Worm (Caenorhabditis elegans): ENCODE results near the gene Y111B2A.21.

DNA sequence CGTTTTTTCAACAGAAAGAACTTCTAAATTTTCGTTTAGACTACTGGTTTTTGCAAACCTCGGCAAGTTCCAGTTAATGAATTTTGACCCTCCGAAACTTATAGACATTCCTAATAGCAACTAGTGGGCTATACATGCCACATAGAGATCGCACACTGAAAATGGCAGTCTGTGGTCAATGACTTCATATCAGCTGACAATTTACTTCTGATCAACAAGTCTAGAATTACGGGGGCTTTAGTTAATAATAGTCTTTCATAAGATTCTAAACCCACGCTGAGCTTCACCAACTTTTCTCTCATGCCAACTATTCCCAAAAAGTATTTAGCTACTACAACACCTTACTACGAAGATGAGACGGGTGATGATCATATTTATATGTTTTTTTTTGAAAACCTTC lies 11.1 kb downstream of the Y111B2A.21 start, which contains the start of gene srw-9:
- TF ChIP-seq nhr-6 (tag; optimal IDR thresholded peaks at IDR 0.05) (no peak), ceh-82 (tag; optimal IDR thresholded peaks at IDR 0.05) (no peak), ama-1 (optimal IDR thresholded peaks at IDR 0.05) (no peak)

Measured in whole organism, L4 larva.